Fruit fly (Drosophila melanogaster): ENCODE data around the gene Cpr72Ec.

- TF ChIP-seq Hnf4 (GFP tag; optimal IDR thresholded peaks at IDR 0.05) (no peak), Jra (GFP tag; optimal IDR thresholded peaks at IDR 0.05) (no peak), woc (GFP tag; optimal IDR thresholded peaks at IDR 0.05) (no peak), h (GFP tag; optimal IDR thresholded peaks at IDR 0.05) (peak; percentile 12), psq (GFP tag; optimal IDR thresholded peaks at IDR 0.05) (no peak), br (GFP tag; optimal IDR thresholded peaks at IDR 0.05) (no peak), pan (optimal IDR thresholded peaks at IDR 0.05) (no peak), HLH106 (tag; optimal IDR thresholded peaks at IDR 0.05) (no peak)
Observed at dm6 chr3L:16384145-16384705, 17.1 kb upstream of the Cpr72Ec start.

All from whole organism, wandering third instar larva.